Fruit fly (Drosophila melanogaster): ENCODE measurements around the gene CG34155.

DNA sequence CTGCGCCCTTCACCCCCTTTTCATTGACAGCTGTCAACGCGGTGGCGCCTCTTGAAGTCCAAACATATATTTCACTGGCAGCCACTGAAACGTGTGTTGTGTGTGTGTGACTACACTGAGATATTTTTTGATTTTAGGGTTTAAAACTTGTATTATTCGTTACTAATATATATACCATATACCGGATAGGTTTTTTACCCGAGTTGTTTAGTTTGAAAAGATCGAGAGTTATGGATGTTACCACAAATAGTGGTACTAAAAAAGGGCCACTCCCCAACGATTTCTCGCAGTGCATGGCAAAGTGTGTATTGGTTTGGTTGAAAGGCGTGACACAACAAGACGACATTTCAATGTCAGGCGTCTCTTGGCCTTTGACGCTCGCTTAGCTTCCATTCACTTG, 23.6 kb downstream of the CG34155 start:
- TF ChIP-seq CG11762 (GFP tag; optimal IDR thresholded peaks at IDR 0.05; ENCODE audit: insufficient read depth) (no peak), net (GFP tag; optimal IDR thresholded peaks at IDR 0.05) (no peak), CG15336 (GFP tag; IDR thresholded peaks at IDR 0.05) (no peak), salr (GFP tag; optimal IDR thresholded peaks at IDR 0.05) (no peak), Eip93F (GFP tag; optimal IDR thresholded peaks at IDR 0.05) (no peak), CG4318 (GFP tag; optimal IDR thresholded peaks at IDR 0.05) (no peak), Ets96B (tag; optimal IDR thresholded peaks at IDR 0.05) (no peak), acj6 (GFP tag; optimal IDR thresholded peaks at IDR 0.05) (no peak)
